Worm (Caenorhabditis elegans) whole organism, L1 larva: ENCODE data around the gene cyp-35B3.

ENCODE experiments used
- fkh-10 ChIP-seq: sonication (generic microtip); optimal IDR thresholded peaks from 2 replicates; lab custom pipeline; 2017; ENCODE audit warnings: missing biosample characterization, missing genetic modification reagents, missing genetic modification characterization
- pqm-1 ChIP-seq: sonication (generic microtip); optimal IDR thresholded peaks from 3 replicates; lab custom pipeline; 2017; ENCODE audit warnings: missing biosample characterization, missing genetic modification characterization

DNA sequence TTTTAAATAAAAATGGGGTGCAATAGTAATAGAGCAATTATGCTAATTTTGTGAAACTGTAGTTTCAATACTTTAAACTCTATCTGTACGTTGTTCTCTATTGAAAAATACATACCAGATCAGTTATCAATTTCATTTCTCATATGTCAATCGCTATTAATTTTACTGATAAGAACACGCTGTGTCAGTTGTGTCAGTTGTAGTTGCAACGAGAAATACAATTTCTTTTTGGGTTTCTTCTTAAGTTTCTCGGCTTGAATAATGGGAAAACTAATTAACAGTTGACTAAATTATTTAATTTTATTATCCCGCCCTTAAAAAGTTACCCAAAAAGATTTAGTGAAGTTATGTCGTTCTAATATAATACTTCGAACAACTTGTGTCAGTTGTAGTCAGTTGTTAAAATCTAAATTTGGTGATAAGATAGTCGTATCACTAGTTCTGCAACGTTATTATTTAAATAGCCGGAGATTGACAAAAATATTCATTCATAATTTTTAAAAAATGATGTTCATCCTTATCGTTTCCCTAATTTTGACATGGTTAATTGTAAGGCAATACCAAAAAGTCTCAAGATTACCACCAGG is 9.2 kb upstream of the cyp-35B3 start, which contains the start of gene cyp-35A5:
- TF ChIP-seq pqm-1 (tag; lab: Kevin White, UChicago) (no peak), fkh-10 (no peak)
